Worm (Caenorhabditis elegans): ENCODE results near the gene Y47D7A.13.

The Y47D7A.13 gene

DNA sequence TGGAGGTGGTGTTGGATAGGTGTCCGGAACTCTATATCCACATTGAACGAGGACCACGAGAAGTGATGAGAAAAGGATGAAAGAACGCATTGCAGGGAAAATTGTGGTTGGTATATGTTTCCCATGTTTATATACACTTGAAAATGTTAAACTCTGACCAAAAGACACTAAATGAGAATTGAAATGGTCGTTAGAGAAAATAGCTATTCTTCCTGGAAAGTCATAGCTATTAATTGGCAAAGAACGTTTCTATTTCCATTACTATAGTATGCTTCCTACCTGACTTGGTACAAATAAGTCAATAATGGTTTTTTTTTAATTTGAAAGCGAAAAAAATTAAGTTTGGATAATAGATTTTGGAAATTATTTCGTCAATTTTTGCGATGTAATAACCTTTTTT is 19.0 kb downstream of the Y47D7A.13 start, which contains the start of gene Y47D7A.18:
Gene Y47D7A.18 (minus strand): TSS at position 101 of the 400 bp plus-strand sequence.
- TF ChIP-seq nfya-2 (GFP tag; IDR thresholded peaks at IDR 0.05) (no peak), nhr-179 (tag; optimal IDR thresholded peaks at IDR 0.05) (no peak), madf-10 (tag; optimal IDR thresholded peaks at IDR 0.05) (no peak), hlh-26 (GFP tag; conservative IDR thresholded peaks at IDR 0.05) (no peak)

- TF ChIP-seq rpc-1 (optimal IDR thresholded peaks at IDR 0.05) = no peak
- no peak for TF ChIP-seq rpc-1 (tag; optimal IDR thresholded peaks at IDR 0.05)
- TF ChIP-seq Y56A3A.18 (GFP tag; IDR thresholded peaks at IDR 0.05) = no peak
- no peak for TF ChIP-seq ztf-18 (tag; optimal IDR thresholded peaks at IDR 0.05)
- TF ChIP-seq bed-2 (GFP tag; IDR thresholded peaks at IDR 0.05) = no peak
- TF ChIP-seq K11D2.4 (GFP tag; IDR thresholded peaks at IDR 0.05) = no peak
- TF ChIP-seq D2030.7 (GFP tag; IDR thresholded peaks at IDR 0.05) = no peak
- no peak for TF ChIP-seq lsl-1 (GFP tag; optimal IDR thresholded peaks at IDR 0.05)
- TF ChIP-seq hlh-12 (tag; optimal IDR thresholded peaks at IDR 0.05) = no peak
- TF ChIP-seq nhr-120 (GFP tag; IDR thresholded peaks at IDR 0.05) = no peak
Measured at ce11 chrV:4414613-4415071, 21.1 kb downstream of the Y47D7A.13 start, which contains the start of gene grl-5. Gene grl-5, minus strand, starts transcription at chrV:4414663.

ce11 chrV:4411714-4412113 is 24.0 kb downstream of the Y47D7A.13 start, which contains the start of gene Y47D7A.17:
Gene Y47D7A.17, minus strand, starts transcription at chrV:4411814.
- TF ChIP-seq chd-7 (tag; optimal IDR thresholded peaks at IDR 0.05) (no peak), egl-18 (GFP tag; IDR thresholded peaks at IDR 0.05) (no peak), sea-2 (GFP tag; IDR thresholded peaks at IDR 0.05) (no peak), attf-5 (GFP tag; optimal IDR thresholded peaks at IDR 0.05) (no peak), ceh-40 (GFP tag; IDR thresholded peaks at IDR 0.05) (no peak), B0261.1 (tag; optimal IDR thresholded peaks at IDR 0.05) (no peak), snpc-3.4 (tag; optimal IDR thresholded peaks at IDR 0.05) (no peak), aptf-3 (GFP tag; IDR thresholded peaks at IDR 0.05) (no peak), aptf-2 (GFP tag; conservative IDR thresholded peaks at IDR 0.05) (no peak), ekl-4 (GFP tag; IDR thresholded peaks at IDR 0.05) (no peak), nhr-80 (tag; optimal IDR thresholded peaks at IDR 0.05) (no peak), let-607 (tag; optimal IDR thresholded peaks at IDR 0.05) (no peak), tbx-9 (tag; optimal IDR thresholded peaks at IDR 0.05; ENCODE audit: borderline replicate concordance) (no peak), F33H1.4 (GFP tag; IDR thresholded peaks at IDR 0.05) (no peak), hmg-20 (GFP tag; IDR thresholded peaks at IDR 0.05) (no peak), D2030.7 (GFP tag; IDR thresholded peaks at IDR 0.05) (no peak)

DNA sequence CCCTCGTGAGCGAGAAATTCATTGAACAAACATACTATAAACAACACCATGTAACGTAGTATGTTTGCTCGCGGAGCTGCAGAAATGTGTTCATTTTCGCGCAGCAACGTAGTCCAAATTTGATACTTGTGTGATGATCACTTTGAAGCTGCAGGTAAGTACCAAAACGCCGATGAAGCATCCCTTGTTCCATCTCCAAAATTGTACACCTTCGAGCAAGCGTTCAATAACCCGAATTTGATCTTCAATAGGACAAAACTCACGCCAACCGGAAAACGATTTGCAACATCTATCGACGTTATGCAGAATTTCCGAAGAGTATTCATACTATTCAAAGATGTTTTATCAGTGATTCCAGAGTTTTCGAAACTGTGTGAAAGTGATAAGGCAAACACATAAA is 25.1 kb downstream of the Y47D7A.13 start, which contains the start of gene Y47D7A.3:
Gene Y47D7A.3 (plus strand): TSS at position 301 of the 400 bp plus-strand sequence.
- no peak for TF ChIP-seq snpc-3.4 (tag; optimal IDR thresholded peaks at IDR 0.05)
- TF ChIP-seq Y67H2A.10 (GFP tag; conservative IDR thresholded peaks at IDR 0.05) = no peak
- TF ChIP-seq cebp-1 (GFP tag; IDR thresholded peaks at IDR 0.05) = no peak
- TF ChIP-seq cebp-1 (tag; optimal IDR thresholded peaks at IDR 0.05) = no peak
- TF ChIP-seq B0035.1 (tag; optimal IDR thresholded peaks at IDR 0.05) = no peak
- no peak for TF ChIP-seq bed-1 (GFP tag; IDR thresholded peaks at IDR 0.05)
- TF ChIP-seq zfh-2 (GFP tag; conservative IDR thresholded peaks at IDR 0.05) = no peak
- TF ChIP-seq lir-1 (GFP tag; conservative IDR thresholded peaks at IDR 0.05) = no peak
- TF ChIP-seq hmg-20 (GFP tag; IDR thresholded peaks at IDR 0.05) = no peak
- TF ChIP-seq ztf-25 (GFP tag; IDR thresholded peaks at IDR 0.05) = no peak
- TF ChIP-seq nfya-1 (tag; optimal IDR thresholded peaks at IDR 0.05; ENCODE audit: borderline replicate concordance, insufficient read depth) = no peak
- TF ChIP-seq Y79H2A.3 (GFP tag; conservative IDR thresholded peaks at IDR 0.05) = no peak
- TF ChIP-seq attf-5 (GFP tag; optimal IDR thresholded peaks at IDR 0.05) = no peak
- TF ChIP-seq cebp-2 (GFP tag; IDR thresholded peaks at IDR 0.05) = no peak
- no peak for TF ChIP-seq pbrm-1 (GFP tag; IDR thresholded peaks at IDR 0.05)
- TF ChIP-seq rpc-1 (optimal IDR thresholded peaks at IDR 0.05) = no peak
- TF ChIP-seq rpc-1 (tag; optimal IDR thresholded peaks at IDR 0.05) = no peak
- no peak for TF ChIP-seq tbp1 (GFP tag; optimal IDR thresholded peaks at IDR 0.05)
- TF ChIP-seq B0019.2 (GFP tag; conservative IDR thresholded peaks at IDR 0.05) = no peak
- TF ChIP-seq nhr-90 (tag; optimal IDR thresholded peaks at IDR 0.05) = no peak
